Worm (Caenorhabditis elegans) whole organism, L2 larva: Measurements from ENCODE around the gene F17C8.6.

Experiments
- aly-2 ChIP-seq: fragments of 150-350 bp; optimal IDR thresholded peaks from 2 replicates; lab custom pipeline; 2014; ENCODE audit warnings: missing biosample characterization, missing genetic modification characterization
- ama-1 ChIP-seq: fragments of 150-350 bp; optimal IDR thresholded peaks from 2 replicates; lab custom pipeline; 2018; ENCODE audit warnings: inconsistent platforms
- blmp-1 ChIP-seq: sonication (generic microtip); optimal IDR thresholded peaks from 2 replicates; lab custom pipeline; 2017; ENCODE audit warnings: missing genetic modification characterization, mild to moderate bottlenecking, missing compliant biosample characterization, antibody characterized with exemption, moderate library complexity; ENCODE audit not compliant: insufficient read depth
- ceh-16 ChIP-seq: fragments of 150-350 bp; optimal IDR thresholded peaks from 2 replicates; lab custom pipeline; 2014; ENCODE audit warnings: missing biosample characterization, missing genetic modification characterization
- nhr-11 ChIP-seq: fragments of 150-350 bp; optimal IDR thresholded peaks from 2 replicates; lab custom pipeline; 2014; ENCODE audit warnings: missing biosample characterization, missing genetic modification characterization
- nhr-237 ChIP-seq: fragments of 150-350 bp; optimal IDR thresholded peaks from 2 replicates; lab custom pipeline; 2014; ENCODE audit warnings: missing biosample characterization, missing genetic modification characterization
- nhr-25 ChIP-seq: fragments of 150-350 bp; sonication (generic microtip); optimal IDR thresholded peaks from 3 replicates; lab custom pipeline; 2014; ENCODE audit warnings: missing biosample characterization, missing genetic modification characterization
- unc-39 ChIP-seq: fragments of 150-350 bp; optimal IDR thresholded peaks from 2 replicates; lab custom pipeline; 2014; ENCODE audit warnings: missing biosample characterization, missing genetic modification characterization
- unc-62 ChIP-seq: fragments of 150-350 bp; optimal IDR thresholded peaks from 2 replicates; lab custom pipeline; 2014; ENCODE audit warnings: missing biosample characterization, missing genetic modification reagents, missing genetic modification characterization

DNA sequence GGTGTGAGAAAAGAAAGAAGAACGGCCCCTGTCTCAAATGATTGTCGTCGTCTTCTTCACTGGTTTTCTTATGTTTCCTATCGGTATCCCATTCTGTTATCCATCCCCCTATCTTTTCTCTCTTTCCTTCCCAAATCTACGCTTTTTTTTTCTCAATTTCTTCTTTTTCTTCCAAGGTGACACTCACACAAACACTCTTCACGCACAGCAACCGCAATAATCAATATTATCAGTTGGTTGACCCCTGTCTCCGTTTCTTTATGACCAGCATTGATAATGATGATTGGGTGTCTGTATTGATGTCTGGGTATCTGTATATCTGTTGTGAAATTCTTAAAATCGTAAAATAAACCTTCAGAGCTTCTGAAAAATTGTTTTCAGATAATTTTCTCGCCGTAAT lies 5.0 kb downstream of the F17C8.6 start:
- TF ChIP-seq unc-62 (no peak), blmp-1 (tag; lab: Kevin White, UChicago) (no peak), unc-39 (tag; lab: Kevin White, UChicago) (no peak), aly-2 (tag; lab: Kevin White, UChicago) (no peak), nhr-11 (tag; lab: Kevin White, UChicago) (no peak), ama-1 (lab: Kevin White, UChicago) (no peak), ceh-16 (no peak), nhr-237 (tag; lab: Kevin White, UChicago) (no peak), nhr-25 (tag; lab: Kevin White, UChicago) (no peak)
